Worm (Caenorhabditis elegans): ENCODE results near the gene slc-25A32.

DNA sequence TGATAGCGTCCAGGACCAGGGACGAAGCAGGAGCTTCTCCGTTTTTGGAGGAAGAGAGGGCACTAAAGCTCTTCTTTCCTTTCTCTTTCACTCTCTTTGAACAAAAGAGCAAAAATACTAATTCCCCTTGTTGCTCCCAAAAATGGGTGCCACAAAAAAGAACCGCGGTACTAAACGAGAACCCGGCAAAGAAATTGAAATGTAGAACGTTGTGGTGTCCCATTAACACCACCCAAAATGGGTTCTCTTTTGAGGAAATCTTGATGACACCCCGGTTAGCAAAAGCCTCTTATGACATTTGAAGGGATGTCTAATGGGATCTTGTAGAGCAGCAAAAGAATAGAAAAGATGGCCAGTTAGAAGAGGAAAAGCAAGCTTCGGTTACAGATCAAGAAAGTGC is 38.7 kb downstream of the slc-25A32 start:
- TF ChIP-seq tbx-9 (tag; optimal IDR thresholded peaks at IDR 0.05; ENCODE audit: borderline replicate concordance): no peak
- TF ChIP-seq hrde-1 (tag; optimal IDR thresholded peaks at IDR 0.05; ENCODE audit: borderline replicate concordance): no peak

Measured in whole organism, young adult.